Worm (Caenorhabditis elegans): ENCODE results near the gene T24B8.3.
A peak's percentile ranks its signal among the peaks of the same experiment; 100 is the strongest.

Gene T24B8.3

ce11 chrII:9060332-9060840 lies 551 bp downstream of the T24B8.3 start (continued):
- no peak for TF ChIP-seq cey-2 (tag; optimal IDR thresholded peaks at IDR 0.05; ENCODE audit: borderline replicate concordance, insufficient read depth)
- TF ChIP-seq arid-1 (GFP tag; conservative IDR thresholded peaks at IDR 0.05): peak; percentile 76
- TF ChIP-seq nhr-102 (tag; optimal IDR thresholded peaks at IDR 0.05): peak; percentile 51
- no peak for TF ChIP-seq ceh-62 (tag; optimal IDR thresholded peaks at IDR 0.05)
- TF ChIP-seq nhr-237 (tag; optimal IDR thresholded peaks at IDR 0.05): no peak
- TF ChIP-seq daf-19 (GFP tag; conservative IDR thresholded peaks at IDR 0.05): no peak
- TF ChIP-seq pqm-1 (tag; optimal IDR thresholded peaks at IDR 0.05): peak; percentile 32
- no peak for TF ChIP-seq unc-130 (GFP tag; optimal IDR thresholded peaks at IDR 0.05)
- TF ChIP-seq snpc-1.2 (GFP tag; IDR thresholded peaks at IDR 0.05): 0 out of 2 replicates have a peak, but pooled peaks have one; percentile 49
- TF ChIP-seq mdl-1 (tag; optimal IDR thresholded peaks at IDR 0.05): peak; percentile 68 to 95
- peak; percentile 96 for TF ChIP-seq nhr-77 (tag; optimal IDR thresholded peaks at IDR 0.05)
- no peak for TF ChIP-seq ZK337.2 (GFP tag; IDR thresholded peaks at IDR 0.05)
- TF ChIP-seq madf-5 (GFP tag; IDR thresholded peaks at IDR 0.05): no peak
- TF ChIP-seq mdt-29 (GFP tag; IDR thresholded peaks at IDR 0.05): peak; percentile 49; the same call in 1 of the 2 replicates
- peak; percentile 79 for TF ChIP-seq spr-1 (tag; optimal IDR thresholded peaks at IDR 0.05)
- TF ChIP-seq skn-1 (tag; optimal IDR thresholded peaks at IDR 0.05): no peak
- no peak for TF ChIP-seq D1046.2 (GFP tag; IDR thresholded peaks at IDR 0.05)
- TF ChIP-seq nhr-111 (GFP tag; optimal IDR thresholded peaks at IDR 0.05): peak; percentile 58
- peak; percentile 85 for TF ChIP-seq dmd-6 (GFP tag; IDR thresholded peaks at IDR 0.05)
- TF ChIP-seq lim-7 (GFP tag; IDR thresholded peaks at IDR 0.05): 0 out of 2 replicates have a peak, but pooled peaks have one; percentile 44
- peak; percentile 78 for TF ChIP-seq T26A8.4 (GFP tag; IDR thresholded peaks at IDR 0.05)
- TF ChIP-seq Y5F2A.4 (GFP tag; optimal IDR thresholded peaks at IDR 0.05): no peak
- no peak for TF ChIP-seq F49E8.2 (tag; optimal IDR thresholded peaks at IDR 0.05; ENCODE audit: borderline replicate concordance)
- peak; percentile 67 for TF ChIP-seq dpl-1 (GFP tag; optimal IDR thresholded peaks at IDR 0.05)
- TF ChIP-seq tag-97 (GFP tag; IDR thresholded peaks at IDR 0.05): no peak
- no peak for TF ChIP-seq daf-8 (GFP tag; IDR thresholded peaks at IDR 0.05)
- no peak for TF ChIP-seq unc-39 (tag; optimal IDR thresholded peaks at IDR 0.05)
- TF ChIP-seq ceh-44 (GFP tag; IDR thresholded peaks at IDR 0.05): peak; percentile 43; the same call in 1 of the 2 replicates
- peak; percentile 89 for TF ChIP-seq nhr-28 (tag; optimal IDR thresholded peaks at IDR 0.05)
- no peak for TF ChIP-seq nhr-76 (tag; optimal IDR thresholded peaks at IDR 0.05)
- TF ChIP-seq dmd-8 (GFP tag; IDR thresholded peaks at IDR 0.05): no peak
- 0 out of 2 replicates have a peak, but pooled peaks have one; percentile 58 for TF ChIP-seq php-3 (GFP tag; IDR thresholded peaks at IDR 0.05)
- peak; percentile 93 for TF ChIP-seq F37D6.2 (tag; optimal IDR thresholded peaks at IDR 0.05)
- TF ChIP-seq F44E2.7 (GFP tag; IDR thresholded peaks at IDR 0.05): no peak
- TF ChIP-seq nhr-48 (tag; optimal IDR thresholded peaks at IDR 0.05): peak; percentile 81
- TF ChIP-seq R02D3.7 (tag; optimal IDR thresholded peaks at IDR 0.05): no peak
- TF ChIP-seq fkh-10 (GFP tag; optimal IDR thresholded peaks at IDR 0.05): peak; percentile 73
- 0 out of 2 replicates have a peak, but pooled peaks have one; percentile 72 for TF ChIP-seq nhr-42 (GFP tag; IDR thresholded peaks at IDR 0.05)
- peak; percentile 100 for TF ChIP-seq aha-1 (tag)
- peak; percentile 95 for TF ChIP-seq mxl-3 (GFP tag; optimal IDR thresholded peaks at IDR 0.05)
- TF ChIP-seq ces-1 (GFP tag; optimal IDR thresholded peaks at IDR 0.05): no peak
- TF ChIP-seq duxl-1 (tag; optimal IDR thresholded peaks at IDR 0.05; ENCODE audit: poor library complexity): no peak
- peak; percentile 23 for TF ChIP-seq nhr-10 (tag; optimal IDR thresholded peaks at IDR 0.05)
- TF ChIP-seq sdz-12 (GFP tag; optimal IDR thresholded peaks at IDR 0.05): no peak
- no peak for TF ChIP-seq gei-8 (GFP tag; optimal IDR thresholded peaks at IDR 0.05)
- peak; percentile 83 for TF ChIP-seq ctbp-1 (GFP tag; IDR thresholded peaks at IDR 0.05)
- TF ChIP-seq lin-15B (tag; optimal IDR thresholded peaks at IDR 0.05): peak; percentile 11
- TF ChIP-seq spr-3 (GFP tag; optimal IDR thresholded peaks at IDR 0.05): peak; percentile 37
- peak; percentile 67; the same call in 1 of the 2 replicates for TF ChIP-seq pha-4 (GFP tag; IDR thresholded peaks at IDR 0.05)
- TF ChIP-seq pha-4 (tag; optimal IDR thresholded peaks at IDR 0.05): no peak
- TF ChIP-seq nhr-25 (tag; optimal IDR thresholded peaks at IDR 0.05; ENCODE audit: borderline replicate concordance, insufficient read depth): peak; percentile 94
